Worm (Caenorhabditis elegans): ENCODE results near the gene C06E2.9.

DNA sequence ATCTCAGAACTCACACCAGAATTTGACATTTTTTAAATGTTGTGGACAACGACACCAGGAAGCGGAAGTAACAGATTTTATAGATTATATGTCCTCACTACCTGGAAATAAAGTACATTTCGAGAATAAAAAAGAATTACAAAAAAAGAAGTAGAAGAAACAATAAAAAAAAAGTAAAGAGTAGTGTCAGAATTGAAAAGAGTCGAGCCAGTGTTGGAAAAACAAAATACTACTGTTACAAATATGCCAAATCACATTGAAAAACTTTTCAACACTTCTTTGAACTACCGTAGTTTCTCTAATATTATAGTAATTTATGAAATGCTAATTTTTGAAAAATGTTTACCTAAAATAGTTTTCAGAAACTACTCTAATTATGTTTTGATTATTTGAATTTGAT lies 13.7 kb downstream of the C06E2.9 start, which contains the start of gene C06E2.1:
- TF ChIP-seq F26F4.8 (GFP tag; conservative IDR thresholded peaks at IDR 0.05): no peak
- no peak for TF ChIP-seq mes-2 (tag; optimal IDR thresholded peaks at IDR 0.05; ENCODE audit: poor library complexity, severe bottlenecking)
- TF ChIP-seq R02D3.7 (tag; optimal IDR thresholded peaks at IDR 0.05): no peak
- no peak for TF ChIP-seq T26A8.4 (GFP tag; IDR thresholded peaks at IDR 0.05)
- TF ChIP-seq daf-19 (GFP tag; conservative IDR thresholded peaks at IDR 0.05): no peak
